Worm (Caenorhabditis elegans): ENCODE measurements around the gene F42D1.4.

DNA sequence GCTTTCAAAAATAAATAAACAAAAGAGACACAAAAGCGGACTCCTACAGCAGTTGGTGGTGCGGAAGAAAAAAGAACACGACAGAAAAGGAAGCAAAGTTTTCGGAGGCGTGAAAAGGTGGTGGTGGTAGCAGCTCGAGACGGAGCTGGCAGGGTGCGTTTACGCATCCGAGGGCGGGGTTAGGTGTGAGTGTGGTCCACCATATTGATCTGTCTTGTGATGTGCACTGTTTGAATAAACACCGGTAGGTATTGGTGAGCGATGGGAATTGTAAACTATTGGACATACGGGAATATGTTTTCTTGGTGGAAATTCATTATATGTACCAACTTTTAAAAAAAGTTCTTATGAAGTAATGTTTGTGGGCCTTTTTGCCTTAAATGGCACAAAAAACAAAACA lies 46.0 kb upstream of the F42D1.4 start, which contains the start of gene C05G5.5:
- no peak for TF ChIP-seq aly-1 (tag; optimal IDR thresholded peaks at IDR 0.05)
- TF ChIP-seq tra-4 (tag; optimal IDR thresholded peaks at IDR 0.05): no peak
- no peak for TF ChIP-seq ceh-36 (tag; optimal IDR thresholded peaks at IDR 0.05)
- no peak for TF ChIP-seq ama-1 (optimal IDR thresholded peaks at IDR 0.05)
- TF ChIP-seq tbx-37 (GFP tag; conservative IDR thresholded peaks at IDR 0.05): no peak
- TF ChIP-seq B0310.2 (tag; optimal IDR thresholded peaks at IDR 0.05): no peak
- no peak for TF ChIP-seq hmg-4 (GFP tag; optimal IDR thresholded peaks at IDR 0.05)
- TF ChIP-seq flt-1 (GFP tag; IDR thresholded peaks at IDR 0.05): no peak
- no peak for TF ChIP-seq hmbx-1 (tag; optimal IDR thresholded peaks at IDR 0.05)
- no peak for TF ChIP-seq ets-7 (tag; optimal IDR thresholded peaks at IDR 0.05)
- no peak for TF ChIP-seq tbx-11 (GFP tag; IDR thresholded peaks at IDR 0.05)
- no peak for TF ChIP-seq F13C5.2 (tag; optimal IDR thresholded peaks at IDR 0.05)
- no peak for TF ChIP-seq pes-1 (GFP tag; IDR thresholded peaks at IDR 0.05)
- TF ChIP-seq sea-1 (GFP tag; conservative IDR thresholded peaks at IDR 0.05): no peak
